Worm (Caenorhabditis elegans) whole organism, mixed stage, embryonic: ENCODE measurements around the gene F45G2.7.

Experiments
- bed-3 ChIP-seq: fragments of 200-800 bp; sonication (Bioruptor generic); optimal IDR thresholded peaks from 3 replicates; lab custom pipeline; 2018; ENCODE audit warnings: mild to moderate bottlenecking, missing genetic modification characterization, moderate library complexity, missing compliant biosample characterization
- drap-1 ChIP-seq: fragments of 200-800 bp; sonication (Bioruptor generic); optimal IDR thresholded peaks from 3 replicates; lab custom pipeline; 2018; ENCODE audit warnings: mild to moderate bottlenecking, missing genetic modification characterization, missing compliant biosample characterization
- elt-3 ChIP-seq: fragments of 150-350 bp; optimal IDR thresholded peaks from 2 replicates; lab custom pipeline; 2014; ENCODE audit warnings: missing biosample characterization, missing genetic modification characterization
- lin-13 ChIP-seq: fragments of 150-350 bp; optimal IDR thresholded peaks from 2 replicates; lab custom pipeline; 2014; ENCODE audit warnings: missing biosample characterization, missing genetic modification characterization
- lsy-2 ChIP-seq: fragments of 150-350 bp; optimal IDR thresholded peaks from 2 replicates; lab custom pipeline; 2014; ENCODE audit warnings: missing biosample characterization, missing genetic modification characterization
- mls-2 ChIP-seq: sonication (generic microtip); optimal IDR thresholded peaks from 2 replicates; lab custom pipeline; 2016; ENCODE audit warnings: mild to moderate bottlenecking, missing genetic modification characterization, moderate library complexity, missing compliant biosample characterization
- nhr-12 ChIP-seq: fragments of 150-350 bp; optimal IDR thresholded peaks from 2 replicates; lab custom pipeline; 2014; ENCODE audit warnings: missing biosample characterization, missing genetic modification characterization
- nhr-237 ChIP-seq: fragments of 150-350 bp; optimal IDR thresholded peaks from 2 replicates; lab custom pipeline; 2014; ENCODE audit warnings: missing biosample characterization, missing genetic modification characterization
- pha-4 ChIP-seq: fragments of 150-350 bp; optimal IDR thresholded peaks from 2 replicates; lab custom pipeline; 2018; ENCODE audit warnings: missing biosample characterization, missing genetic modification reagents, missing genetic modification characterization
- sptf-1 ChIP-seq: sonication (generic microtip); optimal IDR thresholded peaks from 2 replicates; lab custom pipeline; 2017; ENCODE audit warnings: mild to moderate bottlenecking, missing genetic modification characterization, moderate library complexity, missing compliant biosample characterization
- unc-39 ChIP-seq: fragments of 150-350 bp; optimal IDR thresholded peaks from 2 replicates; lab custom pipeline; 2014; ENCODE audit warnings: missing biosample characterization, missing genetic modification characterization
- unc-62 ChIP-seq: fragments of 150-350 bp; optimal IDR thresholded peaks from 2 replicates; lab custom pipeline; 2014; ENCODE audit warnings: missing biosample characterization, missing genetic modification reagents, missing genetic modification characterization

DNA sequence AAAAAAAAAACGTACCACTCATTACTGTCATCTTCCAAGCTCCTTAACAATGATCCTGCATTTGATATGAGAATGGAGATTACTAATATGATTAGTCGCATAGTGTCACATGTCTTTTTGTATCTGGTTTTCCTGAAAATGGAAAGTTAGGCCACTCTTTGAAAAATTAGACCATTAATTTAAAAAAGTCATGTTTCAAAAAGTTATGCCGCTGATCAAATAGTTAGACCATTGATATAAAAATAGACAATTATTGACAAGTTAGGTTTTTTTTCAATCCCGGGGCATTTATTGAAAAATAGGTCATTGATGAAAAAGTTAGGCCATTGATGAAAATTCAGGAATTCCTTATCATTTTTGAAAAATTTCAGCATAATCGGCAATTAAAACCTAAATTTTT lies 49.7 kb upstream of the F45G2.7 start, which contains the start of gene acc-4:
- TF ChIP-seq bed-3 (GFP tag; lab: Kevin White, UChicago) (no peak), lin-13 (no peak), nhr-237 (no peak), nhr-12 (tag; lab: Kevin White, UChicago) (no peak), sptf-1 (tag; lab: Kevin White, UChicago) (no peak), lsy-2 (tag; lab: Kevin White, UChicago) (no peak), unc-39 (no peak), drap-1 (GFP tag; lab: Kevin White, UChicago) (no peak), elt-3 (tag; lab: Kevin White, UChicago) (no peak), pha-4 (tag; lab: Kevin White, UChicago) (no peak), unc-62 (GFP tag; lab: Kevin White, UChicago) (no peak), mls-2 (tag; lab: Kevin White, UChicago) (no peak)
